Fruit fly (Drosophila melanogaster) whole organism, embryonic: ENCODE results near the gene CG7903.

ENCODE experiments used
- Adf1 ChIP-seq: fragments of 200-800 bp; sonication (Bioruptor generic); IDR thresholded peaks from 2 replicates; pipeline ENCODE4 v1.3.6; 2022; ENCODE audit warnings: missing biosample characterization, missing genetic modification characterization
- CG10147 ChIP-seq: fragments of 200-800 bp; sonication (Bioruptor generic); optimal IDR thresholded peaks from 2 replicates; lab custom pipeline; 2019; ENCODE audit warnings: missing biosample characterization, mild to moderate bottlenecking, missing genetic modification characterization, moderate library complexity
- CG11085 ChIP-seq: fragments of 200-800 bp; sonication (Bioruptor generic); IDR thresholded peaks from 2 replicates; pipeline ENCODE4 v1.3.6; 2022; ENCODE audit warnings: missing biosample characterization, missing genetic modification characterization
- CG11247 ChIP-seq: fragments of 200-800 bp; sonication (Bioruptor generic); IDR thresholded peaks from 2 replicates; pipeline ENCODE4 v1.3.6; 2022; ENCODE audit warnings: missing biosample characterization, missing genetic modification characterization
- CG11695 ChIP-seq: fragments of 200-800 bp; sonication (Bioruptor generic); IDR thresholded peaks from 3 replicates; pipeline ENCODE4 v1.3.6; 2022; ENCODE audit warnings: missing biosample characterization, missing genetic modification characterization
- CG11696 ChIP-seq: fragments of 200-800 bp; sonication (Bioruptor generic); IDR thresholded peaks from 2 replicates; pipeline ENCODE4 v1.3.6; 2022; ENCODE audit warnings: missing biosample characterization, missing genetic modification characterization
- CG12744 ChIP-seq: fragments of 200-800 bp; sonication (Bioruptor generic); optimal IDR thresholded peaks from 2 replicates; lab custom pipeline; 2016; ENCODE audit warnings: missing biosample characterization, missing genetic modification characterization
- CG14667 ChIP-seq: fragments of 200-800 bp; sonication (Bioruptor generic); IDR thresholded peaks from 2 replicates; pipeline ENCODE4 v1.3.6; 2022; ENCODE audit warnings: missing biosample characterization, missing genetic modification characterization
- CG14860 ChIP-seq: fragments of 200-800 bp; sonication (Bioruptor generic); IDR thresholded peaks from 3 replicates; pipeline ENCODE4 v1.3.6; 2022; ENCODE audit warnings: missing biosample characterization, missing genetic modification characterization; ENCODE audit not compliant: partially characterized antibody
- CG18476 ChIP-seq: fragments of 200-800 bp; sonication (Bioruptor generic); optimal IDR thresholded peaks from 2 replicates; lab custom pipeline; 2016; ENCODE audit warnings: missing biosample characterization, mild to moderate bottlenecking, missing genetic modification characterization
- CG3163 ChIP-seq: fragments of 200-800 bp; sonication (Bioruptor generic); optimal IDR thresholded peaks from 3 replicates; lab custom pipeline; 2016; ENCODE audit warnings: missing biosample characterization, missing genetic modification characterization
- CG34224 ChIP-seq: fragments of 200-800 bp; sonication (Bioruptor generic); IDR thresholded peaks from 3 replicates; pipeline ENCODE4 v1.3.6; 2022; ENCODE audit warnings: missing biosample characterization, missing genetic modification characterization; ENCODE audit not compliant: partially characterized antibody
- CG34376 ChIP-seq: fragments of 200-800 bp; sonication (Bioruptor generic); optimal IDR thresholded peaks from 2 replicates; lab custom pipeline; 2018; ENCODE audit warnings: missing biosample characterization, mild to moderate bottlenecking, missing genetic modification characterization
- CG4820 ChIP-seq: fragments of 200-800 bp; sonication (Bioruptor generic); optimal IDR thresholded peaks from 3 replicates; lab custom pipeline; 2016; ENCODE audit warnings: missing biosample characterization, missing genetic modification characterization
- CG5180 ChIP-seq: fragments of 200-800 bp; sonication (Bioruptor generic); optimal IDR thresholded peaks from 3 replicates; lab custom pipeline; 2017; ENCODE audit warnings: missing biosample characterization, missing genetic modification characterization, mild to moderate bottlenecking, moderate library complexity, missing genetic modification reagents
- CG5245 ChIP-seq: fragments of 200-800 bp; sonication (Bioruptor generic); optimal IDR thresholded peaks from 3 replicates; lab custom pipeline; 2016; ENCODE audit warnings: missing biosample characterization, missing genetic modification characterization
- CG7963 ChIP-seq: fragments of 200-800 bp; sonication (Bioruptor generic); IDR thresholded peaks from 3 replicates; pipeline ENCODE4 v1.3.6; 2022; ENCODE audit warnings: missing biosample characterization, missing genetic modification characterization; ENCODE audit not compliant: partially characterized antibody
- CG8924 ChIP-seq: fragments of 200-800 bp; optimal IDR thresholded peaks from 3 replicates; lab custom pipeline; 2019; ENCODE audit warnings: missing biosample characterization, mild to moderate bottlenecking, missing genetic modification characterization, moderate library complexity
- CG9797 ChIP-seq: fragments of 200-800 bp; sonication (Bioruptor generic); optimal IDR thresholded peaks from 3 replicates; lab custom pipeline; 2018; ENCODE audit warnings: missing biosample characterization, mild to moderate bottlenecking, missing genetic modification characterization
- D ChIP-seq, 2 experiments: fragments of 200-800 bp in 1 of 2; fragments of >200 bp in 1 of 2; sonication (Bioruptor generic) in 1 of 2; optimal IDR thresholded peaks; 2 replicates in 1 of 2; 3 replicates in 1 of 2; lab custom pipeline; 2017; ENCODE audit warnings: mild to moderate bottlenecking in 1 of 2, missing biosample characterization in 1 of 2, missing genetic modification characterization in 1 of 2, missing genetic modification reagents in 1 of 2
- Dbx ChIP-seq: fragments of 200-800 bp; sonication (Bioruptor generic); IDR thresholded peaks from 3 replicates; pipeline ENCODE4 v1.3.6; 2022; ENCODE audit warnings: missing biosample characterization, missing genetic modification characterization
- Fer2 ChIP-seq: fragments of 200-800 bp; sonication (Bioruptor generic); optimal IDR thresholded peaks from 2 replicates; lab custom pipeline; 2018; ENCODE audit warnings: missing biosample characterization, mild to moderate bottlenecking, missing genetic modification characterization, moderate library complexity
- GATAe ChIP-seq: fragments of 200-800 bp; sonication (Bioruptor generic); conservative IDR thresholded peaks from 2 replicates; pipeline ENCODE4 v1.3.6; 2022; ENCODE audit warnings: missing biosample characterization, missing genetic modification characterization
- HLH3B ChIP-seq: fragments of 200-800 bp; sonication (Bioruptor generic); IDR thresholded peaks from 2 replicates; pipeline ENCODE4 v1.3.6; 2022; ENCODE audit warnings: missing biosample characterization, missing genetic modification characterization
- Lpt ChIP-seq: fragments of >200 bp; optimal IDR thresholded peaks from 2 replicates; lab custom pipeline; 2018; ENCODE audit warnings: missing biosample characterization, missing genetic modification characterization
- Nf-YC ChIP-seq: fragments of 200-800 bp; optimal IDR thresholded peaks from 3 replicates; lab custom pipeline; 2019; ENCODE audit warnings: missing biosample characterization, mild to moderate bottlenecking, missing genetic modification characterization, moderate library complexity
- Oaz ChIP-seq: fragments of 200-800 bp; sonication (Bioruptor generic); IDR thresholded peaks from 2 replicates; pipeline ENCODE4 v1.3.6; 2022; ENCODE audit warnings: missing biosample characterization, missing genetic modification characterization
- Opbp ChIP-seq: fragments of 200-800 bp; sonication (Bioruptor generic); IDR thresholded peaks from 3 replicates; pipeline ENCODE4 v1.3.6; 2022; ENCODE audit warnings: missing biosample characterization, missing genetic modification characterization; ENCODE audit not compliant: partially characterized antibody
- Ptx1 ChIP-seq: fragments of 200-800 bp; sonication (Bioruptor generic); IDR thresholded peaks from 2 replicates; pipeline ENCODE4 v1.3.6; 2022; ENCODE audit warnings: missing biosample characterization, missing genetic modification characterization
- Rfx ChIP-seq: fragments of 200-800 bp; sonication (Bioruptor generic); IDR thresholded peaks from 2 replicates; pipeline ENCODE4 v1.3.6; 2022; ENCODE audit warnings: missing biosample characterization, missing genetic modification characterization
- Scr ChIP-seq: fragments of 200-800 bp; sonication (Bioruptor generic); IDR thresholded peaks from 2 replicates; pipeline ENCODE4 v1.3.6; 2022; ENCODE audit warnings: missing biosample characterization, missing genetic modification characterization; ENCODE audit not compliant: partially characterized antibody
- Sin3A ChIP-seq: fragments of >200 bp; optimal IDR thresholded peaks from 2 replicates; lab custom pipeline; 2018
- ac ChIP-seq: fragments of 200-800 bp; sonication (Bioruptor generic); optimal IDR thresholded peaks from 3 replicates; lab custom pipeline; 2017; ENCODE audit warnings: missing biosample characterization, mild to moderate bottlenecking, missing genetic modification characterization
- aop ChIP-seq: fragments of 200-800 bp; sonication (Bioruptor generic); IDR thresholded peaks from 2 replicates; pipeline ENCODE4 v1.3.6; 2022; ENCODE audit warnings: missing biosample characterization, missing genetic modification characterization
- br ChIP-seq: fragments of >200 bp; optimal IDR thresholded peaks from 2 replicates; lab custom pipeline; 2017
- cad ChIP-seq: fragments of >200 bp; optimal IDR thresholded peaks from 2 replicates; lab custom pipeline; 2017; ENCODE audit warnings: missing biosample characterization, missing genetic modification characterization
- da ChIP-seq: fragments of 200-800 bp; sonication (Bioruptor generic); optimal IDR thresholded peaks from 2 replicates; lab custom pipeline; 2016; ENCODE audit warnings: missing biosample characterization, missing genetic modification characterization
- ewg ChIP-seq: fragments of 200-800 bp; sonication (Bioruptor generic); optimal IDR thresholded peaks from 3 replicates; lab custom pipeline; 2017; ENCODE audit warnings: mild to moderate bottlenecking, missing biosample characterization, missing genetic modification reagents, missing genetic modification characterization
- exex ChIP-seq: fragments of 200-800 bp; sonication (Bioruptor generic); optimal IDR thresholded peaks from 4 replicates; lab custom pipeline; 2018; ENCODE audit warnings: missing biosample characterization, mild to moderate bottlenecking, missing genetic modification characterization, moderate library complexity
- gcm ChIP-seq: fragments of 200-800 bp; sonication (Bioruptor generic); optimal IDR thresholded peaks from 2 replicates; lab custom pipeline; 2019; ENCODE audit warnings: missing biosample characterization, mild to moderate bottlenecking, missing genetic modification characterization, moderate library complexity
- luna ChIP-seq: fragments of 200-800 bp; sonication (Bioruptor generic); optimal IDR thresholded peaks from 2 replicates; lab custom pipeline; 2016; ENCODE audit warnings: missing biosample characterization, missing genetic modification characterization
- mld ChIP-seq: fragments of 200-800 bp; sonication (Bioruptor generic); IDR thresholded peaks from 3 replicates; pipeline ENCODE4 v1.3.6; 2022; ENCODE audit warnings: missing biosample characterization, missing genetic modification characterization; ENCODE audit not compliant: partially characterized antibody
- pfk ChIP-seq: fragments of 200-800 bp; sonication (Bioruptor generic); optimal IDR thresholded peaks from 2 replicates; lab custom pipeline; 2018; ENCODE audit warnings: missing biosample characterization, mild to moderate bottlenecking, missing genetic modification characterization, moderate library complexity
- pnt ChIP-seq: fragments of 200-800 bp; sonication (Bioruptor generic); optimal IDR thresholded peaks from 3 replicates; lab custom pipeline; 2016; ENCODE audit warnings: missing biosample characterization, missing genetic modification characterization
- pros ChIP-seq: fragments of 200-800 bp; sonication (Bioruptor generic); optimal IDR thresholded peaks from 3 replicates; lab custom pipeline; 2019; ENCODE audit warnings: missing biosample characterization, mild to moderate bottlenecking, missing genetic modification characterization, moderate library complexity
- sd ChIP-seq: fragments of 200-800 bp; sonication (Bioruptor generic); optimal IDR thresholded peaks from 3 replicates; lab custom pipeline; 2018; ENCODE audit warnings: missing biosample characterization, mild to moderate bottlenecking, missing genetic modification characterization, moderate library complexity
- sens ChIP-seq: fragments of 200-800 bp; sonication (Bioruptor generic); peaks from one replicate; lab custom pipeline; 2016; ENCODE audit warnings: missing biosample characterization, missing genetic modification characterization
- sisA ChIP-seq: fragments of 200-800 bp; sonication (Bioruptor generic); IDR thresholded peaks from 2 replicates; pipeline ENCODE4 v1.3.6; 2022; ENCODE audit warnings: missing biosample characterization, missing genetic modification characterization
- sob ChIP-seq: fragments of 200-800 bp; sonication (Bioruptor generic); IDR thresholded peaks from 2 replicates; pipeline ENCODE4 v1.3.6; 2022; ENCODE audit warnings: missing biosample characterization, missing genetic modification characterization
- tx ChIP-seq: fragments of 200-800 bp; sonication (Bioruptor generic); optimal IDR thresholded peaks from 2 replicates; lab custom pipeline; 2016; ENCODE audit warnings: missing biosample characterization, missing genetic modification characterization
- vfl ChIP-seq: fragments of 200-800 bp; sonication (Bioruptor generic); optimal IDR thresholded peaks from 2 replicates; lab custom pipeline; 2016; ENCODE audit warnings: missing biosample characterization, missing genetic modification characterization

CG7903 gene

DNA sequence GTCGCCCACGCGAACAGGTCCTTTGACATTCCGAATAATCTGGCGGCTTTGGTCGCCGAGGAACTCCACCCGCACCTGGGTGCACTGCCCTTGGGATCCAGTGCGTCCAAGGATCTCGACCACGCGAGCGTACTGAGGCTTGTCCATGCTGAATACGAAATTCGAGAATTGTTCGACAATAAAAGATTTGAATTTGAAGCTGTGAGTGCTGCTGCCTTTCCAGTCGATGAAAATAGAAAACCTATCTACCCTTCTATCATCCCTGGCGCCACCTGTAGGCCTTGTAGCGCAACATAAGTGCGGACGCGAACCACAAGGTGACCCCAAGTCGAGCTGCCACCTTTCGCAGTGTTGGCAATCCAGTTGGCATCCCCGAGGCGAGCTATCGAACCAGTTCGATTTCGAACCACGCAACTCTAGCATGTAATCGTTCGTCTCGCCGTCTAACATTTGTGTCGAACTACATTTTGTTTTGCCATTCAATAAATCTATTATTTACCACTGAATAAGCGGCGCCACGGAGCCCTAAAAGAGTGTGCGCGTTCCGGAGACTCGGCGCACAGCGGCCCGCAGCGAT, 27.5 kb upstream of the CG7903 start, which contains the start of the genes RpS28a and Axn (continued):
- TF ChIP-seq CG8924 (tag; lab: Kevin White, UChicago) (no peak), Sin3A (lab: Kevin White, UChicago) (peak; percentile 80), Scr (GFP tag; lab: Robert Waterston, UW) (peak; percentile 58; the same call in 1 of the 2 replicates), Adf1 (GFP tag; lab: Robert Waterston, UW) (no peak; the same call in 1 of the 2 replicates), HLH3B (no peak), mld (GFP tag; lab: Robert Waterston, UW) (no peak), CG11695 (GFP tag; lab: Robert Waterston, UW) (no peak), Rfx (GFP tag; lab: Robert Waterston, UW) (peak; percentile 48), Opbp (GFP tag; lab: Robert Waterston, UW) (peak; percentile 56; the same call in 2 of the 3 replicates), br (lab: Kevin White, UChicago) (no peak), CG11247 (GFP tag; lab: Robert Waterston, UW) (no peak), pros (GFP tag; lab: Kevin White, UChicago) (no peak), gcm (GFP tag; lab: Kevin White, UChicago) (no peak), sens (GFP tag; lab: Kevin White, UChicago) (peak; percentile 77), CG5245 (no peak), CG4820 (no peak), CG11085 (no peak), da (GFP tag; lab: Kevin White, UChicago) (no peak), CG3163 (GFP tag; lab: Kevin White, UChicago) (no peak), CG18476 (GFP tag; lab: Kevin White, UChicago) (no peak), CG34224 (0 out of 3 replicates have a peak, but pooled peaks have one; percentile 10), pnt (GFP tag; lab: Kevin White, UChicago) (peak; percentile 18), CG7963 (GFP tag; lab: Robert Waterston, UW) (no peak), exex (no peak), sd (tag; lab: Kevin White, UChicago) (no peak), ac (GFP tag; lab: Kevin White, UChicago) (no peak), sob (GFP tag; lab: Robert Waterston, UW) (no peak; the same call in 1 of the 2 replicates), GATAe (GFP tag; lab: Robert Waterston, UW) (no peak), CG10147 (no peak), pfk (no peak), aop (GFP tag; lab: Robert Waterston, UW) (no peak), luna (GFP tag; lab: Kevin White, UChicago) (no peak), D (optimal IDR thresholded peaks at IDR 0.05; lab: Kevin White, UChicago) (peak; percentile 81), D (GFP tag; optimal IDR thresholded peaks at IDR 0.05; lab: Kevin White, UChicago) (no peak), CG34376 (no peak), CG14667 (GFP tag; lab: Robert Waterston, UW) (no peak), CG14860 (GFP tag; lab: Robert Waterston, UW) (no peak; the same call in 2 of the 3 replicates), Lpt (GFP tag; lab: Kevin White, UChicago) (no peak), CG5180 (GFP tag; lab: Kevin White, UChicago) (peak; percentile 100), vfl (no peak), Ptx1 (no peak), Dbx (no peak), sisA (GFP tag; lab: Robert Waterston, UW) (peak; percentile 33; the same call in 1 of the 2 replicates), Oaz (GFP tag; lab: Robert Waterston, UW) (no peak), Fer2 (no peak), CG9797 (GFP tag; lab: Kevin White, UChicago) (peak; percentile 43), tx (GFP tag; lab: Kevin White, UChicago) (no peak), CG11696 (GFP tag; lab: Robert Waterston, UW) (no peak), ewg (GFP tag; lab: Kevin White, UChicago) (no peak), CG12744 (GFP tag; lab: Kevin White, UChicago) (no peak), cad (GFP tag; lab: Kevin White, UChicago) (no peak), Nf-YC (tag; lab: Kevin White, UChicago) (no peak)
